Worm (Caenorhabditis elegans): ENCODE results near the gene tbx-35.

tbx-35 gene

DNA sequence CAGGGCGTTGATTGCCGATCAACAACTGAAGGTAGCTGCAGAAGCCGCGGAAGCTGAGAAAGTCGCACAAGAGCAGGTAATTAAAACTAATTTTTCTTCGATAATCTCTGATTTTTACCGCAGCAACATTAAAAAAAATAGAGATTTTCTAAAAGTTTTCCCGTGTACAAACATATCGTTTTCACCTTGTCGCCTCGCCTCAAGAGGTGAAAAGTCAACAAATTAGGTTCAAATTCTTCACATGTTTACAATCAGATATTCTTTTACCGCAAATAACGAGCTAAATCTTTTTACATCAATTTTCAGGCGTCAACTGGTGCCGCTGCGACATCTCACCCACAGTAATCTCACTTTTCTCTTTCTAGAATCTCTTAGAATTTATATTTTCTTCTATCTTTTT is 50.3 kb downstream of the tbx-35 start, which contains the start of gene ilcr-2:
Gene ilcr-2 (plus strand): TSS at position 301 of the 400 bp plus-strand sequence.
- no peak for TF ChIP-seq lin-32 (GFP tag; optimal IDR thresholded peaks at IDR 0.05)

All from whole organism, mixed stage, embryonic.